Fruit fly (Drosophila melanogaster) whole organism, adult: ENCODE results near the gene Fer3.

ENCODE experiments used
- CG11617 ChIP-seq: fragments of 200-800 bp; sonication (Bioruptor generic); optimal IDR thresholded peaks from 2 replicates; lab custom pipeline; 2017; ENCODE audit warnings: mild to moderate bottlenecking, missing biosample characterization, missing genetic modification reagents, missing genetic modification characterization
- CG12768 ChIP-seq: fragments of 200-800 bp; sonication (Bioruptor generic); optimal IDR thresholded peaks from 2 replicates; lab custom pipeline; 2017; ENCODE audit warnings: missing biosample characterization, missing genetic modification characterization, mild to moderate bottlenecking, moderate library complexity, missing genetic modification reagents
- CG14711 ChIP-seq: fragments of 200-800 bp; sonication (Bioruptor generic); optimal IDR thresholded peaks from 2 replicates; lab custom pipeline; 2018; ENCODE audit warnings: missing biosample characterization, mild to moderate bottlenecking, missing genetic modification characterization, moderate library complexity
- CG1620 ChIP-seq: fragments of 200-800 bp; sonication (Bioruptor generic); optimal IDR thresholded peaks from 2 replicates; lab custom pipeline; 2016; ENCODE audit warnings: missing biosample characterization, missing genetic modification characterization
- CG5204 ChIP-seq: fragments of 200-800 bp; sonication (Bioruptor generic); optimal IDR thresholded peaks from 2 replicates; lab custom pipeline; 2016; ENCODE audit warnings: missing biosample characterization, missing genetic modification characterization
- CG7045 ChIP-seq: fragments of 200-800 bp; sonication (Bioruptor generic); optimal IDR thresholded peaks from 2 replicates; lab custom pipeline; 2017; ENCODE audit warnings: missing biosample characterization, mild to moderate bottlenecking, missing genetic modification characterization
- CG7101 ChIP-seq: fragments of 200-800 bp; sonication (Bioruptor generic); optimal IDR thresholded peaks from 2 replicates; lab custom pipeline; 2018; ENCODE audit warnings: missing biosample characterization, mild to moderate bottlenecking, missing genetic modification characterization, moderate library complexity
- Clk ChIP-seq: fragments of 200-800 bp; sonication (Bioruptor generic); optimal IDR thresholded peaks from 2 replicates; lab custom pipeline; 2017; ENCODE audit warnings: missing biosample characterization, missing genetic modification characterization
- Crg-1 ChIP-seq: fragments of 200-800 bp; sonication (Bioruptor generic); optimal IDR thresholded peaks from 2 replicates; lab custom pipeline; 2016; ENCODE audit warnings: missing biosample characterization, missing genetic modification characterization
- Hr96 ChIP-seq: fragments of 200-800 bp; sonication (Bioruptor generic); optimal IDR thresholded peaks from 2 replicates; lab custom pipeline; 2016; ENCODE audit warnings: missing biosample characterization, missing genetic modification characterization
- Mnt ChIP-seq: fragments of 200-800 bp; sonication (Bioruptor generic); optimal IDR thresholded peaks from 2 replicates; lab custom pipeline; 2016; ENCODE audit warnings: missing biosample characterization, mild to moderate bottlenecking, missing genetic modification characterization
- cic ChIP-seq: fragments of 200-800 bp; sonication (Bioruptor generic); optimal IDR thresholded peaks from 2 replicates; lab custom pipeline; 2017; ENCODE audit warnings: missing biosample characterization, mild to moderate bottlenecking, missing genetic modification characterization, moderate library complexity
- cnc ChIP-seq, 2 experiments: fragments of >200 bp; optimal IDR thresholded peaks; 2 replicates each; lab custom pipeline; 2017
- kay ChIP-seq: fragments of 200-800 bp; sonication (Bioruptor generic); peaks from one replicate; lab custom pipeline; 2016; ENCODE audit warnings: missing biosample characterization, missing genetic modification characterization, borderline replicate concordance
- ovo ChIP-seq: fragments of 200-800 bp; sonication (Bioruptor generic); optimal IDR thresholded peaks from 2 replicates; lab custom pipeline; 2016; ENCODE audit warnings: missing biosample characterization, missing genetic modification characterization
- pad ChIP-seq: fragments of 200-800 bp; sonication (Bioruptor generic); optimal IDR thresholded peaks from 3 replicates; lab custom pipeline; 2017; ENCODE audit warnings: missing biosample characterization, missing genetic modification characterization, mild to moderate bottlenecking, moderate library complexity, missing genetic modification reagents
- tj ChIP-seq: fragments of 200-800 bp; sonication (Bioruptor generic); optimal IDR thresholded peaks from 3 replicates; lab custom pipeline; 2017; ENCODE audit warnings: missing biosample characterization, mild to moderate bottlenecking, missing genetic modification characterization, moderate library complexity

Gene Fer3

dm6 chr3R:11646826-11647225, 47.3 kb downstream of the Fer3 start:
- TF ChIP-seq CG11617 (GFP tag; lab: Kevin White, UChicago) (no peak), CG5204 (GFP tag; lab: Kevin White, UChicago) (no peak), tj (GFP tag; lab: Kevin White, UChicago) (peak; percentile 52), kay (GFP tag; lab: Kevin White, UChicago) (peak; percentile 94), Crg-1 (no peak), CG7101 (tag; lab: Kevin White, UChicago) (no peak), CG12768 (no peak), CG1620 (no peak), Clk (GFP tag; lab: Kevin White, UChicago) (no peak), Hr96 (GFP tag; lab: Kevin White, UChicago) (no peak), Mnt (peak; percentile 2), ovo (GFP tag; lab: Kevin White, UChicago) (no peak), cnc (optimal IDR thresholded peaks at IDR 0.05; lab: Kevin White, UChicago) (no peak), CG14711 (tag; lab: Kevin White, UChicago) (no peak), cic (no peak), CG7045 (GFP tag; lab: Kevin White, UChicago) (no peak), pad (GFP tag; lab: Kevin White, UChicago) (no peak)
